Worm (Caenorhabditis elegans) whole organism, mixed stage, embryonic: ENCODE data around the gene C07G3.15.

Source experiments
- cnd-1 ChIP-seq: fragments of 200-800 bp; sonication (Bioruptor generic); optimal IDR thresholded peaks from 2 replicates; lab custom pipeline; 2018; ENCODE audit warnings: mild to moderate bottlenecking, missing genetic modification characterization, missing compliant biosample characterization
- elt-3 ChIP-seq: fragments of 150-350 bp; optimal IDR thresholded peaks from 2 replicates; lab custom pipeline; 2014; ENCODE audit warnings: missing biosample characterization, missing genetic modification characterization
- ham-2 ChIP-seq: fragments of 200-800 bp; sonication (Bioruptor generic); optimal IDR thresholded peaks from 2 replicates; lab custom pipeline; 2018; ENCODE audit warnings: mild to moderate bottlenecking, missing genetic modification characterization, missing compliant biosample characterization
- mab-5 ChIP-seq: fragments of 150-350 bp; optimal IDR thresholded peaks from 2 replicates; lab custom pipeline; 2014; ENCODE audit warnings: missing biosample characterization, missing genetic modification characterization
- nhr-237 ChIP-seq: fragments of 150-350 bp; optimal IDR thresholded peaks from 2 replicates; lab custom pipeline; 2014; ENCODE audit warnings: missing biosample characterization, missing genetic modification characterization
- nhr-28 ChIP-seq: fragments of 150-350 bp; optimal IDR thresholded peaks from 2 replicates; lab custom pipeline; 2014; ENCODE audit warnings: missing biosample characterization, missing genetic modification characterization
- nhr-76 ChIP-seq: sonication (generic microtip); optimal IDR thresholded peaks from 2 replicates; lab custom pipeline; 2017; ENCODE audit warnings: missing biosample characterization, missing genetic modification characterization
- sptf-1 ChIP-seq: sonication (generic microtip); optimal IDR thresholded peaks from 2 replicates; lab custom pipeline; 2017; ENCODE audit warnings: mild to moderate bottlenecking, missing genetic modification characterization, moderate library complexity, missing compliant biosample characterization
- unc-39 ChIP-seq: fragments of 150-350 bp; optimal IDR thresholded peaks from 2 replicates; lab custom pipeline; 2014; ENCODE audit warnings: missing biosample characterization, missing genetic modification characterization
- zip-8 ChIP-seq: fragments of 150-350 bp; optimal IDR thresholded peaks from 2 replicates; lab custom pipeline; 2014; ENCODE audit warnings: missing biosample characterization, missing genetic modification characterization
- ztf-11 ChIP-seq: fragments of 150-350 bp; optimal IDR thresholded peaks from 2 replicates; lab custom pipeline; 2014; ENCODE audit warnings: missing biosample characterization, missing genetic modification characterization

DNA sequence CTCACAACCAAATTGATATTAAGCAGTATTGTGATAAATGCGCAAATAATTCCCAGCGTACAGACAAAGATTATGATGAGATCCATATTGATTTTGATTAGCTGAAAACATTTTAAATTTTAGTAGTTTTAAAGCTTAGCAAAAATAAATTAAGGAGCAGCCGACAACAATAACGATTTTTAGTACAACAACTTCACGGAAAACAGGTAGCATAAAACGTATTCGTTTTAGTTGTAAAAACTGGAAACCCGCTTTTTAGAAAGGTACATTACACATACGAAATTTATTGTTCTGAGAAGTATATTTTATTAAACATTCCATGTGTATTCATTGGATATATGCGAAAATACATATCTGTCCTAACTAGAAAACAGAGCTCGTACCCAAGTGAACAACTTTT, 6.3 kb downstream of the C07G3.15 start, which contains the start of gene srbc-36:
- no peak for TF ChIP-seq nhr-76 (tag; lab: Kevin White, UChicago)
- TF ChIP-seq unc-39 (tag; lab: Kevin White, UChicago), result no peak
- no peak for TF ChIP-seq ham-2
- no peak for TF ChIP-seq cnd-1 (tag; lab: Kevin White, UChicago)
- TF ChIP-seq zip-8 (tag; lab: Kevin White, UChicago), result no peak
- no peak for TF ChIP-seq nhr-237 (tag; lab: Kevin White, UChicago)
- no peak for TF ChIP-seq elt-3 (tag; lab: Kevin White, UChicago)
- no peak for TF ChIP-seq nhr-28 (tag; lab: Kevin White, UChicago)
- no peak for TF ChIP-seq sptf-1 (tag; lab: Kevin White, UChicago)
- TF ChIP-seq mab-5, result no peak
- no peak for TF ChIP-seq ztf-11 (tag; lab: Kevin White, UChicago)
